Worm (Caenorhabditis elegans) whole organism, young adult: Measurements from ENCODE around the gene abt-1.

Experiments used
- B0035.1 ChIP-seq: sonication (generic microtip); optimal IDR thresholded peaks from 2 replicates; lab custom pipeline; 2016; ENCODE audit warnings: missing genetic modification characterization, mild to moderate bottlenecking, missing compliant biosample characterization, missing genotype, missing genetic modification reagents
- F57C9.4 ChIP-seq: sonication (generic microtip); optimal IDR thresholded peaks from 2 replicates; lab custom pipeline; 2017; ENCODE audit warnings: mild to moderate bottlenecking, missing genetic modification characterization, missing compliant biosample characterization
- ceh-91 ChIP-seq: fragments of 200-800 bp; sonication (Bioruptor generic); IDR thresholded peaks from 2 replicates; pipeline ENCODE4 v1.3.6; 2022; ENCODE audit warnings: missing genetic modification reagents, missing genetic modification characterization, missing compliant biosample characterization
- dpl-1 ChIP-seq: fragments of 150-350 bp; optimal IDR thresholded peaks from 2 replicates; lab custom pipeline; 2014; ENCODE audit warnings: missing biosample characterization, missing genetic modification reagents, missing genetic modification characterization
- egl-18 ChIP-seq: fragments of 200-800 bp; sonication (Bioruptor generic); IDR thresholded peaks from 2 replicates; pipeline ENCODE4 v1.3.6; 2022; ENCODE audit warnings: missing genetic modification reagents, missing genetic modification characterization, missing compliant biosample characterization
- fkh-3 ChIP-seq: sonication (generic microtip); optimal IDR thresholded peaks from 2 replicates; lab custom pipeline; 2016; ENCODE audit warnings: mild to moderate bottlenecking, missing genetic modification characterization, missing compliant biosample characterization
- gei-17 ChIP-seq: fragments of 200-800 bp; sonication (Bioruptor generic); optimal IDR thresholded peaks from 2 replicates; lab custom pipeline; 2018; ENCODE audit warnings: mild to moderate bottlenecking, missing genetic modification characterization, missing compliant biosample characterization
- nfya-2 ChIP-seq: fragments of 200-800 bp; sonication (Bioruptor generic); IDR thresholded peaks from 2 replicates; pipeline ENCODE4 v1.3.6; 2022; ENCODE audit warnings: missing genetic modification reagents, missing genetic modification characterization, missing compliant biosample characterization
- rcor-1 ChIP-seq: fragments of 200-800 bp; sonication (Bioruptor generic); IDR thresholded peaks from 2 replicates; pipeline ENCODE4 v1.3.6; 2022; ENCODE audit warnings: missing genetic modification reagents, missing genetic modification characterization, missing compliant biosample characterization
- snpc-4 ChIP-seq, 5 experiments: fragments of 150-350 bp in 1 of 5; sonication (generic microtip) in 4 of 5; optimal IDR thresholded peaks; 2 replicates each; lab custom pipeline; 2014 to 2018; ENCODE audit warnings: missing genetic modification characterization in 5 of 5, missing biosample characterization in 3 of 5, antibody characterized with exemption in 2 of 5, mild to moderate bottlenecking in 2 of 5, missing compliant biosample characterization in 2 of 5, missing genotype in 2 of 5, moderate library complexity in 2 of 5, missing genetic modification reagents in 1 of 5
- ztf-25 ChIP-seq: fragments of 200-800 bp; sonication (Bioruptor generic); IDR thresholded peaks from 2 replicates; pipeline ENCODE4 v1.3.6; 2022; ENCODE audit warnings: missing genetic modification reagents, missing genetic modification characterization, missing compliant biosample characterization

DNA sequence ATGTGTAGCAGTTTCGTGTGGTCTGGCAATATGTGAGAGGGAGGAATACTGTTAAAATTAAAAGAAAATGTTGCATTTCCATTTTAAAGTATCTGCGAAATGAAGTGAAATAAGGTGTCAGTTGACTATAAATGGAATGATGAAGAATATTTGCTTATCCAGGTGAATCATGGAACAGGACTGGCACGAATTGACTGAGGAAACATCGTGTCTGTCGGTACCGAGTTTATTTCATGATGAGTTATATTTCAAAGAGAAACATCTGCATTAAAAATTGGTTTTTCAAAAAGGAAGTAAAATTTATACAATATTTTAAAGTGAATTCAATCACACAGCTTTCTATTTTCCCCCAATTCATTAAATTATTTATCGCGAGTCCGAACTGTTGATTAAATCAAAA, 12.8 kb upstream of the abt-1 start, which contains the start of gene F01G10.6:
- no peak for TF ChIP-seq rcor-1
- no peak for TF ChIP-seq B0035.1 (tag; lab: Kevin White, UChicago)
- TF ChIP-seq fkh-3 (tag; lab: Kevin White, UChicago), result no peak
- TF ChIP-seq egl-18, result no peak
- no peak for TF ChIP-seq ztf-25 (GFP tag; lab: Robert Waterston, UW)
- no peak for TF ChIP-seq F57C9.4 (tag; lab: Kevin White, UChicago)
- TF ChIP-seq dpl-1, result no peak
- no peak for TF ChIP-seq ceh-91 (GFP tag; lab: Robert Waterston, UW)
- no peak for TF ChIP-seq nfya-2 (GFP tag; lab: Robert Waterston, UW)
- TF ChIP-seq snpc-4 (GFP tag; optimal IDR thresholded peaks at IDR 0.05; lab: Kevin White, UChicago), result no peak
- TF ChIP-seq snpc-4 (tag; optimal IDR thresholded peaks at IDR 0.05; lab: Kevin White, UChicago), result no peak
- no peak for TF ChIP-seq gei-17
